Worm (Caenorhabditis elegans) whole organism, late embryonic: Measurements from ENCODE around the gene glb-25.

Source experiments
- C08G9.2 ChIP-seq: sonication (generic microtip); optimal IDR thresholded peaks from 2 replicates; lab custom pipeline; 2016; ENCODE audit warnings: mild to moderate bottlenecking, missing genetic modification characterization, moderate library complexity, missing compliant biosample characterization
- K02D7.2 ChIP-seq: sonication (generic microtip); optimal IDR thresholded peaks from 2 replicates; lab custom pipeline; 2017; ENCODE audit warnings: mild to moderate bottlenecking, missing genetic modification characterization, missing compliant biosample characterization
- K09A11.1 ChIP-seq: sonication (generic microtip); optimal IDR thresholded peaks from 2 replicates; lab custom pipeline; 2017; ENCODE audit warnings: antibody characterized with exemption, mild to moderate bottlenecking, missing genetic modification characterization, missing compliant biosample characterization; ENCODE audit not compliant: insufficient read depth
- T23F11.4 ChIP-seq: fragments of 200-800 bp; sonication (Bioruptor generic); optimal IDR thresholded peaks from 2 replicates; lab custom pipeline; 2018; ENCODE audit warnings: mild to moderate bottlenecking, missing genetic modification characterization, missing compliant biosample characterization
- Y22D7AL.16 ChIP-seq: sonication (generic microtip); optimal IDR thresholded peaks from 2 replicates; lab custom pipeline; 2016; ENCODE audit warnings: missing genetic modification characterization, missing compliant biosample characterization
- ama-1 ChIP-seq: fragments of 150-350 bp; optimal IDR thresholded peaks from 2 replicates; lab custom pipeline; 2014
- ceh-19 ChIP-seq: fragments of 200-800 bp; sonication (Bioruptor generic); optimal IDR thresholded peaks from 2 replicates; lab custom pipeline; 2018; ENCODE audit warnings: mild to moderate bottlenecking, missing genetic modification characterization, missing compliant biosample characterization
- ceh-2 ChIP-seq: sonication (generic microtip); optimal IDR thresholded peaks from 2 replicates; lab custom pipeline; 2016; ENCODE audit warnings: missing genotype, missing genetic modification characterization, missing compliant biosample characterization
- ceh-22 ChIP-seq: sonication (generic microtip); optimal IDR thresholded peaks from 2 replicates; lab custom pipeline; 2017; ENCODE audit warnings: missing biosample characterization, missing genetic modification characterization
- ceh-24 ChIP-seq: sonication (generic microtip); optimal IDR thresholded peaks from 2 replicates; lab custom pipeline; 2016; ENCODE audit warnings: mild to moderate bottlenecking, missing genetic modification characterization, missing compliant biosample characterization
- ceh-30 ChIP-seq: fragments of 150-350 bp; optimal IDR thresholded peaks from 2 replicates; lab custom pipeline; 2014; ENCODE audit warnings: missing biosample characterization, missing genetic modification characterization
- ceh-31 ChIP-seq: sonication (generic microtip); optimal IDR thresholded peaks from 2 replicates; lab custom pipeline; 2016; ENCODE audit warnings: missing genetic modification characterization, missing compliant biosample characterization
- ceh-45 ChIP-seq: fragments of 200-800 bp; sonication (Bioruptor generic); IDR thresholded peaks from 2 replicates; pipeline ENCODE4 v1.3.6; 2022; ENCODE audit warnings: missing genetic modification reagents, missing genetic modification characterization, missing compliant biosample characterization
- ceh-48 ChIP-seq: sonication (generic microtip); optimal IDR thresholded peaks from 2 replicates; lab custom pipeline; 2016; ENCODE audit warnings: missing genetic modification characterization, inconsistent platforms, missing compliant biosample characterization
- dmd-4 ChIP-seq: sonication (generic microtip); optimal IDR thresholded peaks from 2 replicates; lab custom pipeline; 2016; ENCODE audit warnings: borderline replicate concordance, missing genetic modification characterization, missing compliant biosample characterization
- dve-1 ChIP-seq: sonication (generic microtip); optimal IDR thresholded peaks from 2 replicates; lab custom pipeline; 2017; ENCODE audit warnings: antibody characterized with exemption, mild to moderate bottlenecking, missing genetic modification characterization, missing compliant biosample characterization
- elt-2 ChIP-seq: sonication (generic microtip); optimal IDR thresholded peaks from 2 replicates; lab custom pipeline; 2016; ENCODE audit warnings: missing genetic modification reagents, missing genetic modification characterization, missing compliant biosample characterization
- elt-4 ChIP-seq: sonication (generic microtip); optimal IDR thresholded peaks from 2 replicates; lab custom pipeline; 2016; ENCODE audit warnings: missing genetic modification characterization, missing compliant biosample characterization
- ets-4 ChIP-seq: sonication (generic microtip); optimal IDR thresholded peaks from 2 replicates; lab custom pipeline; 2016; ENCODE audit warnings: missing genetic modification characterization, missing compliant biosample characterization
- eyg-1 ChIP-seq: sonication (generic microtip); optimal IDR thresholded peaks from 2 replicates; lab custom pipeline; 2016; ENCODE audit warnings: missing genotype, missing genetic modification characterization, missing compliant biosample characterization
- fax-1 ChIP-seq: sonication (generic microtip); optimal IDR thresholded peaks from 2 replicates; lab custom pipeline; 2016; ENCODE audit warnings: missing genotype, missing genetic modification characterization, missing compliant biosample characterization
- fkh-6 ChIP-seq: sonication (generic microtip); optimal IDR thresholded peaks from 2 replicates; lab custom pipeline; 2016; ENCODE audit warnings: missing genetic modification characterization, missing compliant biosample characterization
- gmeb-2 ChIP-seq: sonication (generic microtip); optimal IDR thresholded peaks from 2 replicates; lab custom pipeline; 2016; ENCODE audit warnings: missing genetic modification characterization, inconsistent platforms, missing compliant biosample characterization
- hlh-13 ChIP-seq: fragments of 200-800 bp; sonication (Bioruptor generic); optimal IDR thresholded peaks from 2 replicates; lab custom pipeline; 2018; ENCODE audit warnings: mild to moderate bottlenecking, missing genetic modification characterization, missing compliant biosample characterization
- hlh-15 ChIP-seq: sonication (generic microtip); optimal IDR thresholded peaks from 2 replicates; lab custom pipeline; 2016; ENCODE audit warnings: missing genetic modification characterization, missing compliant biosample characterization
- hlh-30 ChIP-seq: sonication (generic microtip); optimal IDR thresholded peaks from 2 replicates; lab custom pipeline; 2017; ENCODE audit warnings: antibody characterized with exemption, missing genetic modification characterization, missing compliant biosample characterization; ENCODE audit not compliant: insufficient read depth
- hlh-6 ChIP-seq: sonication (generic microtip); optimal IDR thresholded peaks from 2 replicates; lab custom pipeline; 2016; ENCODE audit warnings: missing genotype, missing genetic modification characterization, missing compliant biosample characterization
- hlh-8 ChIP-seq: sonication (generic microtip); optimal IDR thresholded peaks from 2 replicates; lab custom pipeline; 2016; ENCODE audit warnings: missing genotype, missing genetic modification characterization, missing compliant biosample characterization
- lin-11 ChIP-seq: fragments of 200-800 bp; sonication (Bioruptor generic); optimal IDR thresholded peaks from 2 replicates; lab custom pipeline; 2018; ENCODE audit warnings: mild to moderate bottlenecking, missing genetic modification characterization, missing compliant biosample characterization
- nfya-1 ChIP-seq: sonication (generic microtip); optimal IDR thresholded peaks from 2 replicates; lab custom pipeline; 2017; ENCODE audit warnings: missing genetic modification characterization, mild to moderate bottlenecking, missing compliant biosample characterization, antibody characterized with exemption, moderate library complexity
- nhr-11 ChIP-seq: fragments of 150-350 bp; optimal IDR thresholded peaks from 2 replicates; lab custom pipeline; 2014; ENCODE audit warnings: missing biosample characterization, missing genetic modification characterization
- pat-9 ChIP-seq: fragments of 200-800 bp; sonication (Bioruptor generic); optimal IDR thresholded peaks from 2 replicates; lab custom pipeline; 2018; ENCODE audit warnings: mild to moderate bottlenecking, missing genetic modification characterization, moderate library complexity, missing compliant biosample characterization
- pha-4 ChIP-seq: fragments of 150-350 bp; optimal IDR thresholded peaks from 2 replicates; lab custom pipeline; 2018; ENCODE audit warnings: missing biosample characterization, missing genetic modification reagents, missing genetic modification characterization
- ref-2 ChIP-seq: sonication (generic microtip); optimal IDR thresholded peaks from 2 replicates; lab custom pipeline; 2016; ENCODE audit warnings: missing genetic modification characterization, missing compliant biosample characterization
- rnt-1 ChIP-seq: sonication (generic microtip); optimal IDR thresholded peaks from 2 replicates; lab custom pipeline; 2016; ENCODE audit warnings: missing genetic modification characterization, missing compliant biosample characterization
- sdc-2 ChIP-seq: sonication (generic microtip); optimal IDR thresholded peaks from 2 replicates; lab custom pipeline; 2016; ENCODE audit warnings: missing genotype, missing genetic modification characterization, missing compliant biosample characterization
- sox-2 ChIP-seq: fragments of 200-800 bp; sonication (Bioruptor generic); IDR thresholded peaks from 2 replicates; pipeline ENCODE4 v1.3.6; 2022; ENCODE audit warnings: missing genetic modification reagents, missing genetic modification characterization, missing compliant biosample characterization
- sox-4 ChIP-seq: sonication (generic microtip); optimal IDR thresholded peaks from 2 replicates; lab custom pipeline; 2017; ENCODE audit warnings: mild to moderate bottlenecking, missing genetic modification characterization, inconsistent platforms, missing compliant biosample characterization
- syd-9 ChIP-seq: sonication (generic microtip); optimal IDR thresholded peaks from 2 replicates; lab custom pipeline; 2016; ENCODE audit warnings: mild to moderate bottlenecking, missing genetic modification characterization, moderate library complexity, missing compliant biosample characterization
- ttx-3 ChIP-seq: sonication (generic microtip); optimal IDR thresholded peaks from 2 replicates; lab custom pipeline; 2016; ENCODE audit warnings: missing genetic modification reagents, missing genetic modification characterization, missing compliant biosample characterization
- unc-3 ChIP-seq, 2 experiments: fragments of 200-800 bp in 1 of 2; sonication (Bioruptor generic) in 1 of 2; sonication (generic microtip) in 1 of 2; conservative IDR thresholded peaks in 1 of 2; optimal IDR thresholded peaks in 1 of 2; 2 replicates each; pipeline versions ENCODE4 v1.3.6 to Lab custom; 2016 to 2022; ENCODE audit warnings: missing compliant biosample characterization in 2 of 2, missing genetic modification characterization in 2 of 2, missing genetic modification reagents in 1 of 2
- unc-42 ChIP-seq: sonication (generic microtip); optimal IDR thresholded peaks from 2 replicates; lab custom pipeline; 2016; ENCODE audit warnings: missing genotype, missing genetic modification characterization, missing compliant biosample characterization
- ztf-16 ChIP-seq: sonication (generic microtip); optimal IDR thresholded peaks from 2 replicates; lab custom pipeline; 2017; ENCODE audit warnings: missing genetic modification characterization, missing compliant biosample characterization

Gene glb-25

ce11 chrV:1969690-1970089 lies 31.6 kb downstream of the glb-25 start:
- TF ChIP-seq pat-9 (tag; lab: Kevin White, UChicago) (no peak), elt-2 (tag; lab: Kevin White, UChicago) (no peak), ceh-31 (tag; lab: Kevin White, UChicago) (no peak), Y22D7AL.16 (tag; lab: Kevin White, UChicago) (no peak), ceh-2 (tag; lab: Kevin White, UChicago) (no peak), nfya-1 (tag; lab: Kevin White, UChicago) (no peak), fkh-6 (tag; lab: Kevin White, UChicago) (no peak)

DNA sequence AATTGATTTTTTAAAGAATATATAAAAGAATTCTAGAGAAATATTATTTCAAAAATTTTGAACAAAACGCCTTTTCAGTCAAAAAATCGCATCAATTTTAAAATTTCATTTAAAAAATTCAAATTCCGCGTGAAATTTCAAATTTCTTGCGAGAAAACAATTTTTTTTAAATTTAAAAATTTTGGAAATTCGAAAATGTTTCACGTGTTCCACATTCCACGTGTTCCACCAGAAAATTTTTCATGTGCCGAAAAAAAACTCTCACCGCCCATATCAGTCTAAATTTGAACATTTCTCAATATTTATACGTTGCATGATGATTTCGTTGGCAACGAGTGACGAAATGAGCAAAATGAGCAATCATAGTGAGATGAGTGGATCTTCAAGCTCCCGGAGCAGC lies 37.0 kb downstream of the glb-25 start, which contains the start of gene fbxa-201:
fbxa-201 (plus strand) TSS at position 301 of the 400 bp plus-strand sequence.
- TF ChIP-seq elt-4 (tag; lab: Kevin White, UChicago) (no peak), ceh-24 (no peak), C08G9.2 (no peak), sdc-2 (tag; lab: Kevin White, UChicago) (no peak), hlh-15 (tag; lab: Kevin White, UChicago) (no peak), ceh-48 (tag; lab: Kevin White, UChicago) (no peak)

DNA sequence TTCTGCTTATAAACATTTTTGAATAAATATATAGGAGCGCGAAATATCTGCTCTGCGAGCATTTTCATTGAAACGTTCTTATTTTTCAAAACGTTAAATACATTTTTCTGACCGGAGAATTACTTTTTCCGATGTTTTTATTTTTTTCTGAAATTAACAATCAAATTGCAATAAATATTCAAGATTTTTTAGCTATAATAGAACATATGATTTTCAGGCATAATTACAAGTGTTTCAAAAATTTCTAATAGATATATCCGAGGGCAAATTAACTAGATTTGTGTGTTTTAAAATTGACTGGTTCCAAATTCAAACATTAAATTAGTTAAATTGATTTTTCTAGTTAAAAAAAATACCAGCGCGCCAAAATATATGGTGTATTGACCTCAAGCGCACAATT lies 40.9 kb downstream of the glb-25 start, which contains the start of gene T08B1.4:
T08B1.4 (plus strand) TSS at position 301 of the 400 bp plus-strand sequence.
- TF ChIP-seq nhr-11 (no peak), K02D7.2 (tag; lab: Kevin White, UChicago) (no peak), Y22D7AL.16 (tag; lab: Kevin White, UChicago) (no peak), lin-11 (tag; lab: Kevin White, UChicago) (no peak), fkh-6 (tag; lab: Kevin White, UChicago) (no peak), dmd-4 (tag; lab: Kevin White, UChicago) (no peak), ceh-22 (tag; lab: Kevin White, UChicago) (no peak), fax-1 (no peak), ref-2 (tag; lab: Kevin White, UChicago) (no peak), dve-1 (tag; lab: Kevin White, UChicago) (no peak), ttx-3 (no peak), ets-4 (tag; lab: Kevin White, UChicago) (no peak), hlh-6 (tag; lab: Kevin White, UChicago) (no peak), ama-1 (lab: Kevin White, UChicago) (no peak), syd-9 (tag; lab: Kevin White, UChicago) (no peak), ceh-30 (no peak), hlh-30 (no peak), ceh-19 (no peak)

DNA sequence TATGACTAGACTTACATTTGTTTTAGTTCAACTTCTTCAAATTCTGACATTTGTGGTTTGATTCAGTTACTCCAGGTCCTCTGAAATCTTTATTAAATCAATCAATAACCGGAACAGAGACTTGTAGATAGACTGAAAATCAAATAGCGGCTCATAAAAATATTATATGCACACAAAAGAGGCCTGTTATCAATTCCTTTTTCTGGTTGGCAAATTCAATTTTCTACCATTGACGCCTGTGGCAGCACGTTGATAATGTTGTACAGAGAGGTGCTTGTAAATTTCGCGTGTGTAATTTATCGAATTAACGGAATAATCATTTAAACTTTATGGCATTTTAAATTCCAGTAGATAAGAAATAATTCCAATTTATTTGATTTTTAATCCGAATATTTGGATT lies 48.9 kb downstream of the glb-25 start, which contains the start of gene T08B1.1:
T08B1.1 (minus strand) TSS at position 92 of the 400 bp plus-strand sequence.
- TF ChIP-seq ceh-45 = no peak
- no peak for TF ChIP-seq fax-1
- no peak for TF ChIP-seq eyg-1 (tag; lab: Kevin White, UChicago)
- no peak for TF ChIP-seq C08G9.2
- TF ChIP-seq lin-11 (tag; lab: Kevin White, UChicago) = no peak
- no peak for TF ChIP-seq sox-2 (GFP tag; lab: Robert Waterston, UW)
- no peak for TF ChIP-seq sox-4 (tag; lab: Kevin White, UChicago)
- no peak for TF ChIP-seq unc-42 (tag; lab: Kevin White, UChicago)
- TF ChIP-seq K09A11.1 (tag; lab: Kevin White, UChicago) = no peak
- TF ChIP-seq pha-4 (tag; lab: Kevin White, UChicago) = no peak
- TF ChIP-seq hlh-13 (GFP tag; lab: Kevin White, UChicago) = no peak
- no peak for TF ChIP-seq hlh-8 (tag; lab: Kevin White, UChicago)
- TF ChIP-seq ceh-48 (tag; lab: Kevin White, UChicago) = no peak
- TF ChIP-seq T23F11.4 = no peak
- no peak for TF ChIP-seq ttx-3
- no peak for TF ChIP-seq gmeb-2
- TF ChIP-seq hlh-15 (tag; lab: Kevin White, UChicago) = no peak
- TF ChIP-seq unc-3 (GFP tag; conservative IDR thresholded peaks at IDR 0.05; lab: Robert Waterston, UW) = no peak
- TF ChIP-seq unc-3 (tag; optimal IDR thresholded peaks at IDR 0.05; lab: Kevin White, UChicago) = no peak
- TF ChIP-seq rnt-1 (tag; lab: Kevin White, UChicago) = no peak
- no peak for TF ChIP-seq ztf-16 (tag; lab: Kevin White, UChicago)
